Worm (Caenorhabditis elegans): ENCODE measurements around the gene D2007.2.

DNA sequence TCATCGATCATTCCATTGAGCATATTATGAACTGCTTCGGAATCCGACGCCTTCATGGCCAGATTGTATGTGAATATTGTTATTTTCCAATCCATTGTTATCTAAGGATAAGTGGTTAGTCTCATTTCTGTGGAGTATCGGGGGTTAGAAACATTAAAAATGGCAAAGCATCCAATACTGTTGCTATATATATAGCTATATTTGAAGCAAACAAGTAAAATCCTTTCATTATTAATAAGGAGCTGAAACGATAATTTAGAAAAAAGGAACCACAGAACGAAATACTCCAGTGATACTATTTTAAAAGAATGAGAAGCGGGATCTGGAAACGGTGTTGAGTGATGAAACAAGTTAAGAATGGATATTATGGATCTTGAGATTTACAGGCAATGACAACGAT, 12.5 kb downstream of the D2007.2 start, which contains the start of gene inpp-5K:
- TF ChIP-seq flt-1 (GFP tag; IDR thresholded peaks at IDR 0.05) (no peak), tab-1 (GFP tag; IDR thresholded peaks at IDR 0.05) (no peak), T22C8.4 (GFP tag; IDR thresholded peaks at IDR 0.05) (no peak)
